Fruit fly (Drosophila melanogaster) whole organism, prepupa: ENCODE measurements around the gene CG31908.
A peak's percentile ranks its signal among the peaks of the same experiment; 100 is the strongest.

ENCODE experiments used
- CG15336 ChIP-seq: fragments of 200-800 bp; sonication (Bioruptor generic); IDR thresholded peaks from 2 replicates; pipeline ENCODE4 v1.3.6; 2022; ENCODE audit warnings: missing biosample characterization, missing genetic modification characterization
- CG16779 ChIP-seq: fragments of 200-800 bp; sonication (Bioruptor generic); optimal IDR thresholded peaks from 3 replicates; lab custom pipeline; 2017; ENCODE audit warnings: missing biosample characterization, mild to moderate bottlenecking, missing genetic modification characterization
- CG3032 ChIP-seq: fragments of 200-800 bp; optimal IDR thresholded peaks from 2 replicates; lab custom pipeline; 2019; ENCODE audit warnings: missing biosample characterization, mild to moderate bottlenecking, missing genetic modification characterization, moderate library complexity
- CG32006 ChIP-seq: fragments of 200-800 bp; sonication (Bioruptor generic); optimal IDR thresholded peaks from 3 replicates; lab custom pipeline; 2017; ENCODE audit warnings: missing biosample characterization, mild to moderate bottlenecking, missing genetic modification characterization
- CG6854 ChIP-seq: fragments of 200-800 bp; sonication (Bioruptor generic); optimal IDR thresholded peaks from 2 replicates; lab custom pipeline; 2017; ENCODE audit warnings: missing biosample characterization, mild to moderate bottlenecking, missing genetic modification characterization
- CG8119 ChIP-seq: fragments of 200-800 bp; sonication (Bioruptor generic); IDR thresholded peaks from 3 replicates; pipeline ENCODE4 v1.3.6; 2022; ENCODE audit warnings: missing biosample characterization, missing genetic modification characterization
- Hr38 ChIP-seq: sonication (Bioruptor generic); optimal IDR thresholded peaks from 2 replicates; lab custom pipeline; 2016; ENCODE audit warnings: missing biosample characterization, missing genetic modification characterization
- Hr39 ChIP-seq: fragments of 200-800 bp; sonication (Bioruptor generic); optimal IDR thresholded peaks from 2 replicates; lab custom pipeline; 2016; ENCODE audit warnings: missing biosample characterization, missing genetic modification characterization
- Sox15 ChIP-seq: fragments of 200-800 bp; sonication (Bioruptor generic); optimal IDR thresholded peaks from 3 replicates; lab custom pipeline; 2016; ENCODE audit warnings: missing biosample characterization, missing genetic modification characterization
- achi ChIP-seq: fragments of 200-800 bp; sonication (Bioruptor generic); optimal IDR thresholded peaks from 3 replicates; lab custom pipeline; 2016; ENCODE audit warnings: missing biosample characterization, missing genetic modification characterization
- lz ChIP-seq: fragments of 200-800 bp; sonication (Bioruptor generic); optimal IDR thresholded peaks from 3 replicates; lab custom pipeline; 2016; ENCODE audit warnings: missing biosample characterization, missing genetic modification characterization
- net ChIP-seq: fragments of 200-800 bp; sonication (Bioruptor generic); optimal IDR thresholded peaks from 3 replicates; lab custom pipeline; 2016; ENCODE audit warnings: missing biosample characterization, missing genetic modification characterization

DNA sequence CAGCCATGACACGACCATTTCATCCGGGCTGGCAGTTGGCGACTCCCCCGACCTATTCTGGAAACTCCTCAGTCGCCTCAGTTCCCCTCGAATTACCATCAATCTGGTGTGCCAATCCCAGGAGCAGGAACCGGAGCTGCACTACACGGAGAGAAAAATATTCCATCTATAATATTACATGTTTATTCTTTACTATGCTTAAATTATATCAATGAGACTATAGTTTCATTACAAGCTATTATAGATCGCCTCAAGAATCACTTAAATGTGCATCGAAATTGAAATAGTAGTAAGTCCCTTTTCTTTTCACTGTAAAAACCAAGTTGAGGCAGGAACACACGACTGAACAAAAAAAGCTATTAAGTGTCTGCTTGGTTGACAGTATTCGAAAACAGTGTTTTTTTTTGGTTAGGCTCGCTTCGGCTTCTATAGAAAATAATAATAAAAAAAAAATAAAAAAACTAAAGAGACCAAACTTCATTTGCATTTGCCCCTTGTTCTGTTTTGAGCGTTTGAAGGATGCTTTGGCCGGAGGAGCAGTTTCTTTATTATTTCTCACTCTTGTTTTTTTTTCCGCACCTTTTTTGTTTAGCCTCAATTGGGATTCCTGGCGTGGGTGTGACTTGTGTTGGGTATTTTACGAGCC is 49.0 kb upstream of the CG31908 start:
- TF ChIP-seq lz (GFP tag; lab: Kevin White, UChicago) (peak; percentile 61), CG8119 (GFP tag; lab: Robert Waterston, UW) (peak; percentile 81), CG6854 (no peak), CG32006 (GFP tag; lab: Kevin White, UChicago) (peak; percentile 80), CG3032 (tag; lab: Kevin White, UChicago) (peak; percentile 89), CG15336 (peak; percentile 80), Sox15 (GFP tag; lab: Kevin White, UChicago) (peak; percentile 67), Hr38 (no peak), net (GFP tag; lab: Kevin White, UChicago) (peak; percentile 82), Hr39 (peak; percentile 45), achi (peak; percentile 83), CG16779 (peak; percentile 66)
